Worm (Caenorhabditis elegans) whole organism, L4 larva: Measurements from ENCODE around the gene Y97E10AR.6.

Source experiments
- D1046.2 ChIP-seq: fragments of 200-800 bp; sonication (Bioruptor generic); IDR thresholded peaks from 2 replicates; pipeline ENCODE4 v1.3.6; 2022; ENCODE audit warnings: missing genetic modification characterization, missing compliant biosample characterization
- F37D6.2 ChIP-seq: sonication (generic microtip); optimal IDR thresholded peaks from 2 replicates; lab custom pipeline; 2016; ENCODE audit warnings: mild to moderate bottlenecking, missing genetic modification characterization, missing compliant biosample characterization
- R02D3.7 ChIP-seq: fragments of 150-350 bp; sonication (generic microtip); optimal IDR thresholded peaks from 3 replicates; lab custom pipeline; 2014; ENCODE audit warnings: missing biosample characterization, missing genetic modification characterization
- T26A8.4 ChIP-seq: fragments of 200-800 bp; sonication (Bioruptor generic); IDR thresholded peaks from 2 replicates; pipeline ENCODE4 v1.3.6; 2022; ENCODE audit warnings: missing genetic modification characterization, missing compliant biosample characterization
- Y5F2A.4 ChIP-seq: fragments of 200-800 bp; sonication (Bioruptor generic); optimal IDR thresholded peaks from 2 replicates; lab custom pipeline; 2018; ENCODE audit warnings: mild to moderate bottlenecking, missing genetic modification characterization, missing compliant biosample characterization
- Y75B8A.6 ChIP-seq: fragments of 200-800 bp; sonication (Bioruptor generic); IDR thresholded peaks from 2 replicates; pipeline ENCODE4 v1.3.6; 2022; ENCODE audit warnings: missing genetic modification reagents, missing genetic modification characterization, missing compliant biosample characterization
- ZK337.2 ChIP-seq: fragments of 200-800 bp; sonication (Bioruptor generic); IDR thresholded peaks from 2 replicates; pipeline ENCODE4 v1.3.6; 2022; ENCODE audit warnings: missing genetic modification reagents, missing genetic modification characterization, missing compliant biosample characterization
- ZK546.5 ChIP-seq, 2 experiments: sonication (generic microtip); optimal IDR thresholded peaks; 2 replicates each; lab custom pipeline; 2017; ENCODE audit warnings: missing biosample characterization in 2 of 2, missing genetic modification characterization in 2 of 2
- aha-1 ChIP-seq: fragments of 150-350 bp; peaks from one replicate; lab custom pipeline; 2014; ENCODE audit warnings: missing biosample characterization, missing genetic modification characterization
- aly-2 ChIP-seq: sonication (generic microtip); optimal IDR thresholded peaks from 2 replicates; lab custom pipeline; 2018; ENCODE audit warnings: missing biosample characterization, missing genetic modification characterization
- arid-1 ChIP-seq: fragments of 200-800 bp; sonication (Bioruptor generic); conservative IDR thresholded peaks from 2 replicates; pipeline ENCODE4 v1.3.6; 2022; ENCODE audit warnings: missing genetic modification reagents, missing genetic modification characterization, missing compliant biosample characterization
- attf-4 ChIP-seq: sonication (generic microtip); optimal IDR thresholded peaks from 3 replicates; lab custom pipeline; 2017; ENCODE audit warnings: missing biosample characterization, missing genetic modification characterization
- ceh-20 ChIP-seq: fragments of 200-800 bp; sonication (Bioruptor generic); IDR thresholded peaks from 2 replicates; pipeline ENCODE4 v1.3.6; 2022; ENCODE audit warnings: missing genetic modification reagents, missing genetic modification characterization, missing compliant biosample characterization
- ceh-28 ChIP-seq: fragments of 150-350 bp; optimal IDR thresholded peaks from 2 replicates; lab custom pipeline; 2014; ENCODE audit warnings: missing biosample characterization, missing genetic modification reagents, missing genetic modification characterization
- cey-2 ChIP-seq: sonication (generic microtip); optimal IDR thresholded peaks from 3 replicates; lab custom pipeline; 2017; ENCODE audit warnings: missing genetic modification characterization, mild to moderate bottlenecking, missing compliant biosample characterization, antibody characterized with exemption, borderline replicate concordance; ENCODE audit not compliant: insufficient read depth
- dmd-6 ChIP-seq: fragments of 200-800 bp; sonication (Bioruptor generic); IDR thresholded peaks from 2 replicates; pipeline ENCODE4 v1.3.6; 2022; ENCODE audit warnings: missing genetic modification reagents, missing genetic modification characterization, missing compliant biosample characterization
- dmd-9 ChIP-seq: fragments of 200-800 bp; sonication (Bioruptor generic); IDR thresholded peaks from 2 replicates; pipeline ENCODE4 v1.3.6; 2022; ENCODE audit warnings: missing genetic modification reagents, missing genetic modification characterization, missing compliant biosample characterization
- dpl-1 ChIP-seq: fragments of 150-350 bp; optimal IDR thresholded peaks from 2 replicates; lab custom pipeline; 2014; ENCODE audit warnings: missing biosample characterization, missing genetic modification reagents, missing genetic modification characterization
- fos-1 ChIP-seq: fragments of 150-350 bp; optimal IDR thresholded peaks from 2 replicates; lab custom pipeline; 2014; ENCODE audit warnings: missing biosample characterization, missing genetic modification characterization
- gei-8 ChIP-seq: fragments of 200-800 bp; sonication (Bioruptor generic); optimal IDR thresholded peaks from 2 replicates; lab custom pipeline; 2018; ENCODE audit warnings: mild to moderate bottlenecking, missing genetic modification characterization, missing compliant biosample characterization
- hlh-30 ChIP-seq: sonication (generic microtip); optimal IDR thresholded peaks from 2 replicates; lab custom pipeline; 2017; ENCODE audit warnings: antibody characterized with exemption, mild to moderate bottlenecking, missing genetic modification characterization, missing compliant biosample characterization; ENCODE audit not compliant: insufficient read depth
- lim-7 ChIP-seq: fragments of 200-800 bp; sonication (Bioruptor generic); IDR thresholded peaks from 2 replicates; pipeline ENCODE4 v1.3.6; 2022; ENCODE audit warnings: missing genetic modification characterization, missing compliant biosample characterization
- lin-1 ChIP-seq: fragments of 200-800 bp; sonication (Bioruptor generic); IDR thresholded peaks from 2 replicates; pipeline ENCODE4 v1.3.6; 2022; ENCODE audit warnings: missing genetic modification reagents, missing genetic modification characterization, missing compliant biosample characterization
- lin-39 ChIP-seq: fragments of 150-350 bp; optimal IDR thresholded peaks from 2 replicates; lab custom pipeline; 2014; ENCODE audit warnings: missing biosample characterization, missing genetic modification reagents, missing genetic modification characterization
- lir-3 ChIP-seq: sonication (generic microtip); optimal IDR thresholded peaks from 2 replicates; lab custom pipeline; 2016; ENCODE audit warnings: mild to moderate bottlenecking, missing genetic modification characterization, missing compliant biosample characterization
- madf-5 ChIP-seq, 2 experiments: fragments of 200-800 bp; sonication (Bioruptor generic); IDR thresholded peaks; 2 replicates each; pipeline ENCODE4 v1.3.6; 2022; ENCODE audit warnings: missing compliant biosample characterization in 2 of 2, missing genetic modification characterization in 2 of 2
- mep-1 ChIP-seq: fragments of 150-350 bp; sonication (generic microtip); optimal IDR thresholded peaks from 3 replicates; lab custom pipeline; 2014; ENCODE audit warnings: missing biosample characterization, missing genetic modification characterization
- mes-2 ChIP-seq: sonication (generic microtip); optimal IDR thresholded peaks from 2 replicates; lab custom pipeline; 2016; ENCODE audit warnings: missing genotype, mild to moderate bottlenecking, missing genetic modification characterization, missing compliant biosample characterization; ENCODE audit not compliant: poor library complexity, severe bottlenecking
- mxl-3 ChIP-seq: fragments of 200-800 bp; sonication (Bioruptor generic); optimal IDR thresholded peaks from 2 replicates; lab custom pipeline; 2018; ENCODE audit warnings: mild to moderate bottlenecking, missing genetic modification characterization, missing compliant biosample characterization
- nhr-10 ChIP-seq: fragments of 150-350 bp; optimal IDR thresholded peaks from 2 replicates; lab custom pipeline; 2014; ENCODE audit warnings: missing biosample characterization, missing genetic modification characterization
- nhr-102 ChIP-seq: sonication (generic microtip); optimal IDR thresholded peaks from 2 replicates; lab custom pipeline; 2016; ENCODE audit warnings: mild to moderate bottlenecking, missing genetic modification characterization, moderate library complexity, missing compliant biosample characterization
- nhr-25 ChIP-seq: sonication (generic microtip); optimal IDR thresholded peaks from 2 replicates; lab custom pipeline; 2017; ENCODE audit warnings: missing genetic modification characterization, mild to moderate bottlenecking, missing compliant biosample characterization, antibody characterized with exemption, moderate library complexity, borderline replicate concordance; ENCODE audit not compliant: insufficient read depth
- nhr-28 ChIP-seq: fragments of 150-350 bp; optimal IDR thresholded peaks from 2 replicates; lab custom pipeline; 2014; ENCODE audit warnings: missing biosample characterization, missing genetic modification characterization
- nhr-41 ChIP-seq: fragments of 200-800 bp; sonication (Bioruptor generic); IDR thresholded peaks from 2 replicates; pipeline ENCODE4 v1.3.6; 2022; ENCODE audit warnings: missing genetic modification reagents, missing genetic modification characterization, missing compliant biosample characterization
- nhr-48 ChIP-seq: sonication (generic microtip); optimal IDR thresholded peaks from 2 replicates; lab custom pipeline; 2016; ENCODE audit warnings: mild to moderate bottlenecking, missing genetic modification characterization, missing compliant biosample characterization
- nhr-76 ChIP-seq: fragments of 150-350 bp; optimal IDR thresholded peaks from 2 replicates; lab custom pipeline; 2014; ENCODE audit warnings: missing biosample characterization, missing genetic modification characterization
- nhr-77 ChIP-seq: fragments of 150-350 bp; optimal IDR thresholded peaks from 2 replicates; lab custom pipeline; 2014; ENCODE audit warnings: missing biosample characterization, missing genetic modification characterization
- php-3 ChIP-seq: fragments of 200-800 bp; sonication (Bioruptor generic); IDR thresholded peaks from 2 replicates; pipeline ENCODE4 v1.3.6; 2022; ENCODE audit warnings: missing genetic modification reagents, missing genetic modification characterization, missing compliant biosample characterization
- rbr-2 ChIP-seq: sonication (generic microtip); optimal IDR thresholded peaks from 2 replicates; lab custom pipeline; 2016; ENCODE audit warnings: missing genotype, missing genetic modification characterization, missing compliant biosample characterization
- tra-1 ChIP-seq: fragments of 200-800 bp; sonication (Bioruptor generic); IDR thresholded peaks from 2 replicates; pipeline ENCODE4 v1.3.6; 2022; ENCODE audit warnings: missing genetic modification reagents, missing genetic modification characterization, missing compliant biosample characterization
- unc-130 ChIP-seq: sonication (generic microtip); optimal IDR thresholded peaks from 2 replicates; lab custom pipeline; 2016; ENCODE audit warnings: missing genetic modification reagents, missing genetic modification characterization, missing compliant biosample characterization
- unc-39 ChIP-seq: sonication (generic microtip); optimal IDR thresholded peaks from 2 replicates; lab custom pipeline; 2017; ENCODE audit warnings: missing biosample characterization, missing genetic modification characterization
- unc-62 ChIP-seq, 3 experiments: fragments of 150-350 bp in 1 of 3; sonication (generic microtip); optimal IDR thresholded peaks in 2 of 3; peaks in 1 of 3; 1 replicate in 1 of 3; 2 replicates in 2 of 3; lab custom pipeline; 2014 to 2017; ENCODE audit warnings: missing biosample characterization in 3 of 3, missing genetic modification characterization in 3 of 3, missing genetic modification reagents in 3 of 3, missing genotype in 1 of 3
- zag-1 ChIP-seq: fragments of 150-350 bp; optimal IDR thresholded peaks from 2 replicates; lab custom pipeline; 2014; ENCODE audit warnings: missing biosample characterization, missing genetic modification characterization
- zfp-2 ChIP-seq: sonication (generic microtip); optimal IDR thresholded peaks from 2 replicates; lab custom pipeline; 2016; ENCODE audit warnings: mild to moderate bottlenecking, missing genetic modification characterization, missing compliant biosample characterization
- zfp-3 ChIP-seq: fragments of 200-800 bp; sonication (Bioruptor generic); conservative IDR thresholded peaks from 2 replicates; pipeline ENCODE4 v1.3.6; 2022; ENCODE audit warnings: missing genetic modification reagents, missing genetic modification characterization, missing compliant biosample characterization
- zip-2 ChIP-seq: fragments of 150-350 bp; optimal IDR thresholded peaks from 2 replicates; lab custom pipeline; 2014; ENCODE audit warnings: missing biosample characterization, missing genetic modification characterization
- ztf-11 ChIP-seq: fragments of 150-350 bp; optimal IDR thresholded peaks from 2 replicates; lab custom pipeline; 2014; ENCODE audit warnings: missing biosample characterization, missing genetic modification characterization
- ztf-7 ChIP-seq: fragments of 150-350 bp; optimal IDR thresholded peaks from 2 replicates; lab custom pipeline; 2014; ENCODE audit warnings: missing biosample characterization, missing genetic modification characterization

Gene Y97E10AR.6

DNA sequence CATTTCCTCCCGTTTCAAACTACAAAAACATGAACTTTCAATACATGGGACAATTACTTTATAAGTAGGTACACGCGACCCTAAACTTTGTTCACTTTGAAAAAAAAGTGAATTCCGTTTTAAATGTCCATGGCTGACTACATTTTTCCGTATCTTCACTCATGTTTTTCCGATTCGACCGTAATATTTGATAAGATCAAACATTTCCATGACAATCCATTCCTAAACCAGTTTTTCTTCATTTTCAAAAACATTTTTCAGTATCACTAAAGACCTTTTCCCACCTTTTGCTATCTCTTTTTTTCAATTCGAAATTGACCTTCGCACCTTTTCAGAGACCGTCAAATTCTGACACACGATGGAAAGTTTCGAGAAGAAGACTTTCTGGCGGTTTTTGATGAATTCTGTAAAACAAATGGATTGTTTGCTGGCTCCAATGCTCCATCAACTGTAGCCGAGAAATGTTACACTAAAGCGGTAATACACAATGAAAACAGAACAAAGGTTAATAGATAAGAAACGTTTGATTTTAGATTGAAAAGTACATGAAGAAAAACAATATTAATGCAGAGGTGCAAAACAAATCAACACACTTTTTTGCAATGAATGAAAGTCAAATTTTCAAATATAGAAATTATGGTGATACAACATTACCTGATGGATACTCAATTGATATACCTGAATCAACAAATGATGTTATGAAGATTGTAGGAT, 13.8 kb upstream of the Y97E10AR.6 start (continued):
- TF ChIP-seq nhr-28 (tag; lab: Kevin White, UChicago) (peak; percentile 60), R02D3.7 (tag; lab: Kevin White, UChicago) (no peak), fos-1 (no peak), nhr-76 (tag; lab: Kevin White, UChicago) (peak; percentile 3), F37D6.2 (tag; lab: Kevin White, UChicago) (no peak), nhr-41 (GFP tag; lab: Robert Waterston, UW) (no peak), ceh-20 (GFP tag; lab: Robert Waterston, UW) (no peak), zfp-3 (GFP tag; lab: Robert Waterston, UW) (no peak), lir-3 (tag; lab: Kevin White, UChicago) (no peak), lin-39 (tag; lab: Kevin White, UChicago) (no peak), ceh-28 (tag; lab: Kevin White, UChicago) (no peak), Y75B8A.6 (0 out of 2 replicates have a peak, but pooled peaks have one; percentile 26), attf-4 (no peak), madf-5 (GFP tag; IDR thresholded peaks at IDR 0.05; lab: Robert Waterston, UW) (no peak), ztf-11 (tag; lab: Kevin White, UChicago) (no peak), mes-2 (tag; lab: Kevin White, UChicago) (no peak), nhr-102 (tag; lab: Kevin White, UChicago) (no peak), tra-1 (GFP tag; lab: Robert Waterston, UW) (no peak), lin-1 (GFP tag; lab: Robert Waterston, UW) (no peak), gei-8 (GFP tag; lab: Kevin White, UChicago) (no peak), unc-39 (tag; lab: Kevin White, UChicago) (no peak), zip-2 (tag; lab: Kevin White, UChicago) (no peak)

DNA sequence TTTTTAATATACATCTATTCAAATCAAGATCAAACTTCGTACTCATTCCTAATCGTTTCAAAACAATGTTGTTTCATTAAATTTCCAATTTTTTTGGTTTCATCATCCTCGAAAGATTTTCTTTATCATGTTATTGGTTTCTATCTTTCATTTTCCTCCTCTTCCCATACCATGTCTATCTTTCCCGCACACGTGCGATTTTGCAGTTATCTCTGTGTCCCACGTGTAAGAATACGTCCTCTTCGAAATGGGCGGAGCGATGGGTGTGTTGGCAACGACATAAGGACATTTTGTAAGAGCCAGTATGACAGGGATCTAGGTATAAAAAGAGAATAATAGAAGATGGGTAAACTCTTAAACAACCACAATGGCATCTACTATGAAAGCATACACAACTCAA, 12.6 kb upstream of the Y97E10AR.6 start, which contains the start of gene F43H9.4:
Gene F43H9.4, plus strand, starts transcription at position 366 of the 400 bp plus-strand sequence.
- no peak for TF ChIP-seq aly-2
- no peak for TF ChIP-seq nhr-25
- TF ChIP-seq F37D6.2 (tag; lab: Kevin White, UChicago): no peak
- no peak for TF ChIP-seq D1046.2 (GFP tag; lab: Robert Waterston, UW)
- TF ChIP-seq ztf-7 (tag; lab: Kevin White, UChicago): no peak
- no peak for TF ChIP-seq dmd-9 (GFP tag; lab: Robert Waterston, UW)
- TF ChIP-seq dmd-6 (GFP tag; lab: Robert Waterston, UW): peak; percentile 76
- peak; percentile 86 for TF ChIP-seq cey-2 (tag; lab: Kevin White, UChicago)
- no peak for TF ChIP-seq rbr-2 (tag; lab: Kevin White, UChicago)
- no peak for TF ChIP-seq ZK546.5 (tag; optimal IDR thresholded peaks at IDR 0.05; lab: Kevin White, UChicago)
- TF ChIP-seq dpl-1: no peak
- peak; percentile 99 for TF ChIP-seq mxl-3 (GFP tag; lab: Kevin White, UChicago)
- TF ChIP-seq nhr-77 (tag; lab: Kevin White, UChicago): no peak
- peak in 1 of 2 experiments; percentile 99 for TF ChIP-seq unc-62 (GFP tag; optimal IDR thresholded peaks at IDR 0.05 in 1 of 2; lab: Kevin White, UChicago)
- TF ChIP-seq unc-62 (tag; optimal IDR thresholded peaks at IDR 0.05; lab: Kevin White, UChicago): no peak
- TF ChIP-seq php-3 (GFP tag; lab: Robert Waterston, UW): no peak
- TF ChIP-seq T26A8.4: no peak
- no peak for TF ChIP-seq unc-130
- no peak for TF ChIP-seq Y75B8A.6
- peak; percentile 9 for TF ChIP-seq mep-1 (tag; lab: Kevin White, UChicago)
- TF ChIP-seq arid-1 (GFP tag; lab: Robert Waterston, UW): no peak
- no peak for TF ChIP-seq lim-7 (GFP tag; lab: Robert Waterston, UW)
- TF ChIP-seq zag-1: no peak
- no peak for TF ChIP-seq ZK337.2
- TF ChIP-seq Y5F2A.4 (GFP tag; lab: Kevin White, UChicago): no peak
- TF ChIP-seq hlh-30 (tag; lab: Kevin White, UChicago): peak; percentile 55
- TF ChIP-seq R02D3.7 (tag; lab: Kevin White, UChicago): no peak
- TF ChIP-seq aha-1 (tag; lab: Kevin White, UChicago): peak; percentile 71
- TF ChIP-seq zfp-3 (GFP tag; lab: Robert Waterston, UW): no peak
- peak; percentile 73 for TF ChIP-seq nhr-48 (tag; lab: Kevin White, UChicago)
- no peak for TF ChIP-seq fos-1
- no peak for TF ChIP-seq nhr-10
- no peak for TF ChIP-seq zfp-2 (tag; lab: Kevin White, UChicago)
